Worm (Caenorhabditis elegans) whole organism, L3 larva: ENCODE measurements around the gene E01G4.3.

ENCODE experiments used
- R02D3.7 ChIP-seq: fragments of 150-350 bp; optimal IDR thresholded peaks from 2 replicates; lab custom pipeline; 2014; ENCODE audit warnings: missing biosample characterization, missing genetic modification characterization
- ZK546.5 ChIP-seq: sonication (generic microtip); optimal IDR thresholded peaks from 2 replicates; lab custom pipeline; 2017; ENCODE audit warnings: missing biosample characterization, missing genetic modification characterization
- aly-2 ChIP-seq: fragments of 150-350 bp; optimal IDR thresholded peaks from 2 replicates; lab custom pipeline; 2014; ENCODE audit warnings: missing biosample characterization, missing genetic modification characterization
- ama-1 ChIP-seq: fragments of 150-350 bp; optimal IDR thresholded peaks from 2 replicates; lab custom pipeline; 2018
- ceh-16 ChIP-seq: sonication (generic microtip); optimal IDR thresholded peaks from 2 replicates; lab custom pipeline; 2017; ENCODE audit warnings: missing biosample characterization, missing genetic modification characterization
- ceh-28 ChIP-seq: fragments of 150-350 bp; optimal IDR thresholded peaks from 2 replicates; lab custom pipeline; 2014; ENCODE audit warnings: missing biosample characterization, missing genetic modification reagents, missing genetic modification characterization
- ceh-82 ChIP-seq: fragments of 150-350 bp; optimal IDR thresholded peaks from 2 replicates; lab custom pipeline; 2014; ENCODE audit warnings: missing biosample characterization, missing genetic modification characterization
- ceh-9 ChIP-seq: sonication (generic microtip); optimal IDR thresholded peaks from 2 replicates; lab custom pipeline; 2018; ENCODE audit warnings: missing biosample characterization, missing genetic modification characterization
- daf-12 ChIP-seq: fragments of 150-350 bp; optimal IDR thresholded peaks from 2 replicates; lab custom pipeline; 2014; ENCODE audit warnings: missing biosample characterization, missing genetic modification reagents, missing genetic modification characterization
- egl-27 ChIP-seq: sonication (generic microtip); optimal IDR thresholded peaks from 4 replicates; lab custom pipeline; 2017; ENCODE audit warnings: missing biosample characterization, missing genetic modification reagents, missing genetic modification characterization
- egl-5 ChIP-seq: fragments of 150-350 bp; optimal IDR thresholded peaks from 2 replicates; lab custom pipeline; 2017; ENCODE audit warnings: missing biosample characterization, missing genetic modification reagents, missing genetic modification characterization, inconsistent platforms
- elt-1 ChIP-seq: fragments of 150-350 bp; optimal IDR thresholded peaks from 2 replicates; lab custom pipeline; 2014; ENCODE audit warnings: missing biosample characterization, missing genetic modification characterization
- elt-2 ChIP-seq: sonication (generic microtip); optimal IDR thresholded peaks from 2 replicates; lab custom pipeline; 2016; ENCODE audit warnings: missing genetic modification reagents, mild to moderate bottlenecking, missing genetic modification characterization, missing compliant biosample characterization
- elt-3 ChIP-seq, 3 experiments: fragments of 150-350 bp in 1 of 3; sonication (generic microtip) in 2 of 3; optimal IDR thresholded peaks; 2 replicates in 2 of 3; 4 replicates in 1 of 3; lab custom pipeline; 2014 to 2017; ENCODE audit warnings: missing biosample characterization in 3 of 3, missing genetic modification characterization in 3 of 3
- eor-1 ChIP-seq, 2 experiments: fragments of 150-350 bp; optimal IDR thresholded peaks; 2 replicates each; lab custom pipeline; 2014 to 2018; ENCODE audit warnings: missing biosample characterization in 2 of 2, missing genetic modification characterization in 2 of 2
- fkh-10 ChIP-seq: sonication (generic microtip); optimal IDR thresholded peaks from 2 replicates; lab custom pipeline; 2017; ENCODE audit warnings: missing biosample characterization, missing genetic modification reagents, missing genetic modification characterization
- fkh-2 ChIP-seq: fragments of 150-350 bp; optimal IDR thresholded peaks from 2 replicates; lab custom pipeline; 2014; ENCODE audit warnings: missing biosample characterization, missing genetic modification reagents, missing genetic modification characterization
- fos-1 ChIP-seq: fragments of 150-350 bp; optimal IDR thresholded peaks from 2 replicates; lab custom pipeline; 2014; ENCODE audit warnings: missing biosample characterization, missing genetic modification characterization
- hmg-11 ChIP-seq: sonication (generic microtip); optimal IDR thresholded peaks from 2 replicates; lab custom pipeline; 2016; ENCODE audit warnings: missing genetic modification characterization, missing compliant biosample characterization
- jun-1 ChIP-seq: fragments of 150-350 bp; optimal IDR thresholded peaks from 2 replicates; lab custom pipeline; 2014; ENCODE audit warnings: missing biosample characterization, missing genetic modification reagents, missing genetic modification characterization
- lin-15B ChIP-seq: fragments of 150-350 bp; optimal IDR thresholded peaks from 2 replicates; lab custom pipeline; 2014; ENCODE audit warnings: missing biosample characterization, missing genetic modification characterization
- lin-39 ChIP-seq: fragments of 150-350 bp; optimal IDR thresholded peaks from 2 replicates; lab custom pipeline; 2018; ENCODE audit warnings: missing biosample characterization, missing genetic modification reagents, missing genetic modification characterization
- lsy-12 ChIP-seq: sonication (generic microtip); optimal IDR thresholded peaks from 2 replicates; lab custom pipeline; 2016; ENCODE audit warnings: mild to moderate bottlenecking, missing genetic modification characterization, missing compliant biosample characterization
- mdl-1 ChIP-seq: fragments of 150-350 bp; optimal IDR thresholded peaks from 2 replicates; lab custom pipeline; 2014; ENCODE audit warnings: missing biosample characterization, missing genetic modification characterization
- mml-1 ChIP-seq: fragments of 150-350 bp; sonication (generic microtip); optimal IDR thresholded peaks from 3 replicates; lab custom pipeline; 2014; ENCODE audit warnings: missing biosample characterization, missing genetic modification characterization
- nfya-1 ChIP-seq: sonication (generic microtip); optimal IDR thresholded peaks from 2 replicates; lab custom pipeline; 2017; ENCODE audit warnings: missing genetic modification characterization, mild to moderate bottlenecking, missing compliant biosample characterization, antibody characterized with exemption, moderate library complexity; ENCODE audit not compliant: insufficient read depth
- nhr-11 ChIP-seq: fragments of 150-350 bp; optimal IDR thresholded peaks from 2 replicates; lab custom pipeline; 2014; ENCODE audit warnings: missing biosample characterization, missing genetic modification characterization
- nhr-12 ChIP-seq: fragments of 150-350 bp; optimal IDR thresholded peaks from 2 replicates; lab custom pipeline; 2014; ENCODE audit warnings: missing biosample characterization, missing genetic modification characterization
- nhr-23 ChIP-seq: fragments of 150-350 bp; optimal IDR thresholded peaks from 2 replicates; lab custom pipeline; 2014; ENCODE audit warnings: missing biosample characterization, missing genetic modification reagents, missing genetic modification characterization
- nhr-237 ChIP-seq: fragments of 150-350 bp; optimal IDR thresholded peaks from 2 replicates; lab custom pipeline; 2014; ENCODE audit warnings: missing biosample characterization, missing genetic modification characterization
- nhr-25 ChIP-seq: sonication (generic microtip); optimal IDR thresholded peaks from 2 replicates; lab custom pipeline; 2017; ENCODE audit warnings: missing biosample characterization, missing genetic modification characterization
- nhr-28 ChIP-seq: fragments of 150-350 bp; optimal IDR thresholded peaks from 2 replicates; lab custom pipeline; 2014; ENCODE audit warnings: missing biosample characterization, missing genetic modification characterization
- nhr-43 ChIP-seq: sonication (generic microtip); optimal IDR thresholded peaks from 2 replicates; lab custom pipeline; 2016; ENCODE audit warnings: mild to moderate bottlenecking, missing genetic modification characterization, missing compliant biosample characterization; ENCODE audit not compliant: poor library complexity, severe bottlenecking
- nhr-67 ChIP-seq: fragments of 150-350 bp; optimal IDR thresholded peaks from 2 replicates; lab custom pipeline; 2014; ENCODE audit warnings: missing biosample characterization, missing genetic modification characterization
- nhr-77 ChIP-seq: fragments of 150-350 bp; optimal IDR thresholded peaks from 2 replicates; lab custom pipeline; 2014; ENCODE audit warnings: missing biosample characterization, missing genetic modification characterization
- pha-4 ChIP-seq: fragments of 150-350 bp; optimal IDR thresholded peaks from 2 replicates; lab custom pipeline; 2014; ENCODE audit warnings: missing biosample characterization, missing genetic modification reagents, missing genetic modification characterization
- pqm-1 ChIP-seq: fragments of 150-350 bp; optimal IDR thresholded peaks from 2 replicates; lab custom pipeline; 2017; ENCODE audit warnings: missing biosample characterization, missing genetic modification characterization, inconsistent platforms
- sea-2 ChIP-seq: fragments of 150-350 bp; sonication (generic microtip); optimal IDR thresholded peaks from 4 replicates; lab custom pipeline; 2014; ENCODE audit warnings: missing biosample characterization, missing genetic modification reagents, missing genetic modification characterization
- skn-1 ChIP-seq: fragments of 150-350 bp; optimal IDR thresholded peaks from 2 replicates; lab custom pipeline; 2014; ENCODE audit warnings: missing biosample characterization, missing genetic modification characterization
- snpc-4 ChIP-seq: fragments of 150-350 bp; optimal IDR thresholded peaks from 2 replicates; lab custom pipeline; 2014; ENCODE audit warnings: missing biosample characterization, missing genetic modification characterization
- tbx-2 ChIP-seq: sonication (generic microtip); optimal IDR thresholded peaks from 2 replicates; lab custom pipeline; 2016; ENCODE audit warnings: mild to moderate bottlenecking, missing genetic modification characterization, missing compliant biosample characterization
- unc-39 ChIP-seq: sonication (generic microtip); optimal IDR thresholded peaks from 4 replicates; lab custom pipeline; 2017; ENCODE audit warnings: missing biosample characterization, missing genetic modification characterization
- unc-62 ChIP-seq: fragments of 150-350 bp; sonication (generic microtip); optimal IDR thresholded peaks from 4 replicates; lab custom pipeline; 2014; ENCODE audit warnings: missing biosample characterization, missing genetic modification reagents, missing genetic modification characterization
- ztf-11 ChIP-seq: fragments of 150-350 bp; optimal IDR thresholded peaks from 2 replicates; lab custom pipeline; 2014; ENCODE audit warnings: missing biosample characterization, missing genetic modification characterization
- ztf-4 ChIP-seq: fragments of 150-350 bp; optimal IDR thresholded peaks from 2 replicates; lab custom pipeline; 2014; ENCODE audit warnings: missing biosample characterization, missing genetic modification characterization

Gene E01G4.3

DNA sequence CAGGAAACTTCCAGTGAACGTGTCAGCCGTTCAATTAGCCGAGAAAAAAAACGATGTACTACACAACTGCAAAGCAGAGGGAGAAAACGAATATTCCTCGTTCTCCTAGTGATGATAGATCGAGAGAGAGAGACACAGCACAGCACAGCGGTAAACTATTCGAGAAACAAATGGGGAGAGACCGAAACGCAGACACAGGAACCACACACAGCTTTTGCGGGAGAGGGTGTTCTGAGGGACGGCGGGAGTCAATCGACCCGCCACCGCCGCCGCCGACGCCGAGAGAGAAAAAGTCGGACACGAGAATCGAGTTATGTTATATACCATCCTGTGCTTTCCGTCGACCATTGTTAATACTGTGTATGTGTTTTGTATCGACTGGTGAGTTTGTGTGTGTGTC lies 12.8 kb downstream of the E01G4.3 start:
- TF ChIP-seq lsy-12 (tag; lab: Kevin White, UChicago) = no peak
- TF ChIP-seq fos-1 = no peak
- TF ChIP-seq ceh-9 (tag; lab: Kevin White, UChicago) = no peak
- peak; percentile 32 for TF ChIP-seq hmg-11 (tag; lab: Kevin White, UChicago)
- TF ChIP-seq snpc-4 (tag; lab: Kevin White, UChicago) = peak; percentile 36
- TF ChIP-seq lin-39 (tag; lab: Kevin White, UChicago) = peak; percentile 61
- no peak for TF ChIP-seq mdl-1
- TF ChIP-seq nhr-67 (tag; lab: Kevin White, UChicago) = no peak
- TF ChIP-seq fkh-2 (tag; lab: Kevin White, UChicago) = no peak
- no peak for TF ChIP-seq aly-2 (tag; lab: Kevin White, UChicago)
- no peak for TF ChIP-seq ztf-4 (tag; lab: Kevin White, UChicago)
- no peak for TF ChIP-seq nhr-12 (tag; lab: Kevin White, UChicago)
- no peak for TF ChIP-seq R02D3.7 (tag; lab: Kevin White, UChicago)
- no peak for TF ChIP-seq eor-1 (tag; optimal IDR thresholded peaks at IDR 0.05; lab: Kevin White, UChicago)
- no peak for TF ChIP-seq nhr-28 (tag; lab: Kevin White, UChicago)
- TF ChIP-seq nhr-77 = no peak
- no peak for TF ChIP-seq ceh-82
- peak; percentile 73 for TF ChIP-seq pha-4 (tag; lab: Kevin White, UChicago)
- no peak for TF ChIP-seq ztf-11
- no peak for TF ChIP-seq jun-1 (tag; lab: Kevin White, UChicago)
- TF ChIP-seq sea-2 (GFP tag; lab: Kevin White, UChicago) = no peak
- TF ChIP-seq daf-12 = no peak
- TF ChIP-seq nhr-237 (tag; lab: Kevin White, UChicago) = no peak
- no peak for TF ChIP-seq fkh-10
- TF ChIP-seq egl-27 (tag; lab: Kevin White, UChicago) = no peak
- no peak for TF ChIP-seq skn-1
- TF ChIP-seq nhr-43 (tag; lab: Kevin White, UChicago) = no peak
- TF ChIP-seq elt-1 = no peak
- TF ChIP-seq nhr-25 = no peak
- no peak for TF ChIP-seq mml-1 (tag; lab: Kevin White, UChicago)
- no peak for TF ChIP-seq elt-3 (tag; optimal IDR thresholded peaks at IDR 0.05; lab: Kevin White, UChicago)
- TF ChIP-seq ZK546.5 = no peak
- no peak for TF ChIP-seq lin-15B (tag; lab: Kevin White, UChicago)
- peak; percentile 58 for TF ChIP-seq nfya-1 (tag; lab: Kevin White, UChicago)
- TF ChIP-seq pqm-1 (tag; lab: Kevin White, UChicago) = no peak
- TF ChIP-seq unc-62 (GFP tag; lab: Kevin White, UChicago) = no peak
- TF ChIP-seq elt-2 (tag; lab: Kevin White, UChicago) = peak; percentile 40
- no peak for TF ChIP-seq nhr-23 (tag; lab: Kevin White, UChicago)
- no peak for TF ChIP-seq tbx-2 (tag; lab: Kevin White, UChicago)
- TF ChIP-seq ceh-16 (tag; lab: Kevin White, UChicago) = no peak
- no peak for TF ChIP-seq nhr-11 (tag; lab: Kevin White, UChicago)

- TF ChIP-seq ceh-28 (tag; lab: Kevin White, UChicago) (peak; percentile 53), nhr-43 (tag; lab: Kevin White, UChicago) (no peak)
These were observed 14.6 kb downstream of the E01G4.3 start for ce11 chrII:13454839-13455238.

DNA sequence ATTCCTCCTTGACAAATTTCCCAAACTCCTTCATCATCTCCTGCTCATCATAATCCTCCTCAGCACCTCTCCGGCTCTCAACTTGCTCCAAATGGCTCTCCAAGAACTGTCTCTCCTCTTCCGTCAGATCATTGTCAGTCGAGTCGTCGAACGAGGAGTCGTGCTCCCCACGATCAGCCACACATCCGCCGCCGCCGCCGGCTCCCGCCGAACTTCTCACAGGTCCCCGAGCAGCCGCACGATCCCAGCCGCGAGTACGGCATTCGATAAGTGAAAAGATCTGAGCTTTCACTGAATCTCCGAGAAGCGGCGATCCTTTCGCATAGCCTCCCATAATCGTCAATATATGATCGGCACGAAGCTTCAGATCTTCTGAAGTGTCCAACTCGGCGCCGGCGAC lies 18.1 kb downstream of the E01G4.3 start:
- TF ChIP-seq ama-1 (lab: Kevin White, UChicago) = no peak
- TF ChIP-seq unc-39 = no peak
- no peak for TF ChIP-seq hmg-11 (tag; lab: Kevin White, UChicago)
- TF ChIP-seq nhr-77 = no peak
- TF ChIP-seq nhr-28 (tag; lab: Kevin White, UChicago) = no peak
- TF ChIP-seq lin-39 (tag; lab: Kevin White, UChicago) = no peak
- TF ChIP-seq R02D3.7 (tag; lab: Kevin White, UChicago) = no peak
- no peak for TF ChIP-seq jun-1 (tag; lab: Kevin White, UChicago)
- TF ChIP-seq egl-5 (tag; lab: Kevin White, UChicago) = no peak
- TF ChIP-seq mml-1 (tag; lab: Kevin White, UChicago) = no peak
- TF ChIP-seq ceh-28 (tag; lab: Kevin White, UChicago) = no peak
- no peak for TF ChIP-seq nhr-67 (tag; lab: Kevin White, UChicago)
